Fruit fly (Drosophila melanogaster): Measurements from ENCODE around the gene CG1486.

- TF ChIP-seq pan (optimal IDR thresholded peaks at IDR 0.05) (no peak), CG8478 (optimal IDR thresholded peaks at IDR 0.05) (no peak), psq (optimal IDR thresholded peaks at IDR 0.05) (no peak), usp (GFP tag; optimal IDR thresholded peaks at IDR 0.05) (no peak), EcR (GFP tag; optimal IDR thresholded peaks at IDR 0.05) (no peak)
Observed at dm6 chrX:21279311-21279890, 44.4 kb upstream of the CG1486 start.
